Worm (Caenorhabditis elegans) whole organism, L2 larva: ENCODE results near the gene M153.3.

Source experiments
- F13H6.1 ChIP-seq: sonication (generic microtip); optimal IDR thresholded peaks from 2 replicates; lab custom pipeline; 2016; ENCODE audit warnings: missing genetic modification characterization, missing compliant biosample characterization
- R02D3.7 ChIP-seq: fragments of 150-350 bp; optimal IDR thresholded peaks from 2 replicates; lab custom pipeline; 2014; ENCODE audit warnings: missing biosample characterization, missing genetic modification characterization
- Y55F3AM.14 ChIP-seq: fragments of 200-800 bp; sonication (Bioruptor generic); optimal IDR thresholded peaks from 2 replicates; lab custom pipeline; 2018; ENCODE audit warnings: mild to moderate bottlenecking, missing genetic modification characterization, missing compliant biosample characterization
- aly-2 ChIP-seq: fragments of 150-350 bp; optimal IDR thresholded peaks from 2 replicates; lab custom pipeline; 2014; ENCODE audit warnings: missing biosample characterization, missing genetic modification characterization
- ceh-16 ChIP-seq: fragments of 150-350 bp; optimal IDR thresholded peaks from 2 replicates; lab custom pipeline; 2014; ENCODE audit warnings: missing biosample characterization, missing genetic modification characterization
- ceh-82 ChIP-seq: fragments of 150-350 bp; optimal IDR thresholded peaks from 2 replicates; lab custom pipeline; 2014; ENCODE audit warnings: missing biosample characterization, missing genetic modification characterization
- crh-2 ChIP-seq: sonication (generic microtip); optimal IDR thresholded peaks from 2 replicates; lab custom pipeline; 2017; ENCODE audit warnings: missing biosample characterization, missing genetic modification characterization
- egl-27 ChIP-seq: sonication (generic microtip); optimal IDR thresholded peaks from 3 replicates; lab custom pipeline; 2017; ENCODE audit warnings: missing biosample characterization, missing genetic modification reagents, missing genetic modification characterization
- elt-1 ChIP-seq: fragments of 150-350 bp; optimal IDR thresholded peaks from 2 replicates; lab custom pipeline; 2014; ENCODE audit warnings: missing biosample characterization, missing genetic modification characterization
- elt-3 ChIP-seq: sonication (generic microtip); optimal IDR thresholded peaks from 2 replicates; lab custom pipeline; 2017; ENCODE audit warnings: missing biosample characterization, missing genetic modification characterization
- fos-1 ChIP-seq: fragments of 150-350 bp; optimal IDR thresholded peaks from 2 replicates; lab custom pipeline; 2014; ENCODE audit warnings: missing biosample characterization, missing genetic modification characterization
- gmeb-1 ChIP-seq: fragments of 150-350 bp; optimal IDR thresholded peaks from 2 replicates; lab custom pipeline; 2014; ENCODE audit warnings: missing biosample characterization, missing genetic modification characterization
- lin-11 ChIP-seq: fragments of 150-350 bp; sonication (generic microtip); optimal IDR thresholded peaks from 2 replicates; lab custom pipeline; 2014; ENCODE audit warnings: missing biosample characterization, missing genetic modification characterization, inconsistent platforms, mixed read lengths
- lin-13 ChIP-seq: fragments of 150-350 bp; optimal IDR thresholded peaks from 2 replicates; lab custom pipeline; 2014; ENCODE audit warnings: missing biosample characterization, missing genetic modification reagents, missing genetic modification characterization
- lin-39 ChIP-seq: fragments of 150-350 bp; optimal IDR thresholded peaks from 2 replicates; lab custom pipeline; 2014; ENCODE audit warnings: missing biosample characterization, missing genetic modification reagents, missing genetic modification characterization
- mab-5 ChIP-seq: fragments of 150-350 bp; optimal IDR thresholded peaks from 2 replicates; lab custom pipeline; 2014; ENCODE audit warnings: missing biosample characterization, missing genetic modification characterization
- mbf-1 ChIP-seq: sonication (generic microtip); optimal IDR thresholded peaks from 2 replicates; lab custom pipeline; 2017; ENCODE audit warnings: missing biosample characterization, missing genetic modification characterization
- mdl-1 ChIP-seq, 2 experiments: fragments of 150-350 bp in 1 of 2; sonication (generic microtip) in 1 of 2; optimal IDR thresholded peaks; 2 replicates each; lab custom pipeline; 2017; ENCODE audit warnings: missing biosample characterization in 2 of 2, missing genetic modification characterization in 2 of 2
- nhr-10 ChIP-seq: sonication (generic microtip); optimal IDR thresholded peaks from 2 replicates; lab custom pipeline; 2017; ENCODE audit warnings: missing biosample characterization, missing genetic modification characterization
- nhr-12 ChIP-seq: fragments of 150-350 bp; optimal IDR thresholded peaks from 2 replicates; lab custom pipeline; 2014; ENCODE audit warnings: missing biosample characterization, missing genetic modification characterization
- nhr-129 ChIP-seq: fragments of 150-350 bp; optimal IDR thresholded peaks from 2 replicates; lab custom pipeline; 2014; ENCODE audit warnings: missing biosample characterization, missing genetic modification characterization
- nhr-21 ChIP-seq: fragments of 150-350 bp; optimal IDR thresholded peaks from 2 replicates; lab custom pipeline; 2014; ENCODE audit warnings: missing biosample characterization, missing genetic modification characterization
- nhr-237 ChIP-seq: fragments of 150-350 bp; optimal IDR thresholded peaks from 2 replicates; lab custom pipeline; 2014; ENCODE audit warnings: missing biosample characterization, missing genetic modification characterization
- nhr-6 ChIP-seq: fragments of 150-350 bp; optimal IDR thresholded peaks from 2 replicates; lab custom pipeline; 2014; ENCODE audit warnings: missing biosample characterization, missing genetic modification characterization
- nhr-77 ChIP-seq: fragments of 150-350 bp; optimal IDR thresholded peaks from 2 replicates; lab custom pipeline; 2014; ENCODE audit warnings: missing biosample characterization, missing genetic modification characterization
- sem-4 ChIP-seq: fragments of 150-350 bp; optimal IDR thresholded peaks from 2 replicates; lab custom pipeline; 2014; ENCODE audit warnings: missing biosample characterization, missing genetic modification reagents, missing genetic modification characterization
- skn-1 ChIP-seq: sonication (generic microtip); optimal IDR thresholded peaks from 2 replicates; lab custom pipeline; 2017; ENCODE audit warnings: missing biosample characterization, missing genetic modification characterization
- sma-3 ChIP-seq: sonication (generic microtip); optimal IDR thresholded peaks from 2 replicates; lab custom pipeline; 2016; ENCODE audit warnings: missing genetic modification reagents, missing genetic modification characterization, missing compliant biosample characterization
- sma-9 ChIP-seq, 2 experiments: fragments of 150-350 bp in 1 of 2; sonication (generic microtip) in 1 of 2; optimal IDR thresholded peaks; 2 replicates each; lab custom pipeline; 2014 to 2016; ENCODE audit warnings: missing genetic modification characterization in 2 of 2, mild to moderate bottlenecking in 1 of 2, missing biosample characterization in 1 of 2, missing compliant biosample characterization in 1 of 2, missing genetic modification reagents in 1 of 2, moderate library complexity in 1 of 2
- unc-39 ChIP-seq: fragments of 150-350 bp; optimal IDR thresholded peaks from 2 replicates; lab custom pipeline; 2014; ENCODE audit warnings: missing biosample characterization, missing genetic modification characterization
- unc-55 ChIP-seq: fragments of 150-350 bp; sonication (generic microtip); optimal IDR thresholded peaks from 3 replicates; lab custom pipeline; 2014; ENCODE audit warnings: missing biosample characterization, missing genetic modification reagents, missing genetic modification characterization
- unc-62 ChIP-seq: fragments of 150-350 bp; optimal IDR thresholded peaks from 2 replicates; lab custom pipeline; 2014; ENCODE audit warnings: missing biosample characterization, missing genetic modification reagents, missing genetic modification characterization
- zag-1 ChIP-seq: fragments of 150-350 bp; optimal IDR thresholded peaks from 2 replicates; lab custom pipeline; 2014; ENCODE audit warnings: missing biosample characterization, missing genetic modification characterization
- ztf-11 ChIP-seq: sonication (generic microtip); optimal IDR thresholded peaks from 2 replicates; lab custom pipeline; 2017; ENCODE audit warnings: missing biosample characterization, missing genetic modification characterization
- ztf-4 ChIP-seq: fragments of 150-350 bp; optimal IDR thresholded peaks from 2 replicates; lab custom pipeline; 2014; ENCODE audit warnings: missing biosample characterization, missing genetic modification characterization

Gene M153.3

ce11 chrX:12123152-12123551, 19.5 kb upstream of the M153.3 start, which contains the start of gene T01H10.11:
Gene T01H10.11 (plus strand): TSS chrX:12123452.
- TF ChIP-seq ceh-82 (tag; lab: Kevin White, UChicago) = no peak
- no peak for TF ChIP-seq unc-62 (GFP tag; lab: Kevin White, UChicago)
- no peak for TF ChIP-seq nhr-237 (tag; lab: Kevin White, UChicago)
- no peak for TF ChIP-seq ztf-11 (tag; lab: Kevin White, UChicago)
- no peak for TF ChIP-seq sem-4 (tag; lab: Kevin White, UChicago)
- no peak for TF ChIP-seq mbf-1 (tag; lab: Kevin White, UChicago)
- TF ChIP-seq elt-1 = no peak
- no peak for TF ChIP-seq nhr-10 (tag; lab: Kevin White, UChicago)
- no peak for TF ChIP-seq ceh-16 (tag; lab: Kevin White, UChicago)
- TF ChIP-seq elt-3 (tag; lab: Kevin White, UChicago) = no peak
- no peak for TF ChIP-seq zag-1
- TF ChIP-seq ztf-4 = no peak
- no peak for TF ChIP-seq lin-11 (tag; lab: Kevin White, UChicago)
- TF ChIP-seq Y55F3AM.14 = no peak

- TF ChIP-seq unc-39 (tag; lab: Kevin White, UChicago) = no peak
- TF ChIP-seq lin-39 (tag; lab: Kevin White, UChicago) = no peak
- no peak for TF ChIP-seq elt-3 (tag; lab: Kevin White, UChicago)
- TF ChIP-seq R02D3.7 (tag; lab: Kevin White, UChicago) = no peak
- no peak for TF ChIP-seq nhr-129 (tag; lab: Kevin White, UChicago)
- no peak for TF ChIP-seq lin-11 (tag; lab: Kevin White, UChicago)
- TF ChIP-seq mab-5 (tag; lab: Kevin White, UChicago) = no peak
- no peak for TF ChIP-seq nhr-21 (tag; lab: Kevin White, UChicago)
- no peak for TF ChIP-seq F13H6.1 (tag; lab: Kevin White, UChicago)
- no peak for TF ChIP-seq nhr-12
- TF ChIP-seq nhr-10 (tag; lab: Kevin White, UChicago) = no peak
- no peak for TF ChIP-seq ztf-11 (tag; lab: Kevin White, UChicago)
- TF ChIP-seq aly-2 = no peak
- no peak for TF ChIP-seq gmeb-1 (tag; lab: Kevin White, UChicago)
- no peak for TF ChIP-seq crh-2 (tag; lab: Kevin White, UChicago)
- TF ChIP-seq unc-62 (GFP tag; lab: Kevin White, UChicago) = no peak
- TF ChIP-seq ceh-82 (tag; lab: Kevin White, UChicago) = no peak
- TF ChIP-seq sma-9 (GFP tag; optimal IDR thresholded peaks at IDR 0.05; lab: Kevin White, UChicago) = no peak
- no peak for TF ChIP-seq sma-9 (tag; optimal IDR thresholded peaks at IDR 0.05; lab: Kevin White, UChicago)
- TF ChIP-seq, all 48 proteins: peak for 0
Measured at ce11 chrX:12125308-12125707, 17.4 kb upstream of the M153.3 start, which contains the start of gene lgc-18. Gene lgc-18 (plus strand): TSS chrX:12125608.

ce11 chrX:12141051-12141450, 1.6 kb upstream of the M153.3 start, which contains the start of gene lyst-1:
Gene lyst-1 (minus strand): TSS chrX:12141151.
- TF ChIP-seq lin-11 (tag; lab: Kevin White, UChicago) (no peak), fos-1 (peak; percentile 14), nhr-21 (tag; lab: Kevin White, UChicago) (no peak)

ce11 chrX:12143693-12144092, 1.0 kb downstream of the M153.3 start, which contains the start of gene M153.5:
Gene M153.5 (plus strand): TSS chrX:12143993.
- TF ChIP-seq crh-2 (tag; lab: Kevin White, UChicago) (no peak), sma-3 (GFP tag; lab: Kevin White, UChicago) (no peak), ceh-16 (tag; lab: Kevin White, UChicago) (no peak), aly-2 (no peak), mbf-1 (tag; lab: Kevin White, UChicago) (no peak), F13H6.1 (tag; lab: Kevin White, UChicago) (no peak), lin-39 (tag; lab: Kevin White, UChicago) (no peak), gmeb-1 (tag; lab: Kevin White, UChicago) (no peak), ztf-11 (tag; lab: Kevin White, UChicago) (no peak), lin-13 (GFP tag; lab: Kevin White, UChicago) (no peak), lin-11 (tag; lab: Kevin White, UChicago) (no peak), skn-1 (tag; lab: Kevin White, UChicago) (no peak), nhr-77 (no peak), nhr-6 (tag; lab: Kevin White, UChicago) (no peak), mdl-1 (tag; optimal IDR thresholded peaks at IDR 0.05; lab: Kevin White, UChicago) (no peak), nhr-12 (no peak), unc-55 (no peak), egl-27 (tag; lab: Kevin White, UChicago) (no peak)
